Worm (Caenorhabditis elegans): Measurements from ENCODE around the gene sri-65.

Gene sri-65

DNA sequence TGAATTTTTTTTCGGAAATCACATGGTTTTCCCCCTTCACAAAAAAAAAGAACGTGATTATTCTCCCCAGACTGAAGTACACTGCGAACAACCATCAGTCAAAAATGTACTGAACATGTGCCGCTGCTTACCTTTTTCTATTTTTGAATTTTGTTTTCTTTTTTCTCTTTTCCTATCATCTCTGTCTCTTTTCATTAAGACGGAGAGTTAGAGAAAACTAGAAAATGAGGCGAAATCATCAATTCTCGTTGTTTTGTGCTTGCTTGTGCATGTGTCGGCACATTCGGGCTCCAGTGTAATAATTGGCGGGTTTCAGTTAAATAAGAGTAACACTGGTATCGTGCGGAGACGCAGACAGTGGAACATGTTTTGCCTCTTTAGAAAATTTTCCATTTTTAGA lies 35.9 kb downstream of the sri-65 start (continued):
- no peak for TF ChIP-seq nhr-237 (tag; optimal IDR thresholded peaks at IDR 0.05)
- TF ChIP-seq grh-1 (GFP tag; IDR thresholded peaks at IDR 0.05): no peak
- peak in 1 of 3 experiments; percentile 13 for TF ChIP-seq dpl-1 (GFP tag; optimal IDR thresholded peaks at IDR 0.05)
- peak; percentile 36 for TF ChIP-seq nhr-85 (tag)
- TF ChIP-seq aly-2 (tag; optimal IDR thresholded peaks at IDR 0.05): no peak
- no peak for TF ChIP-seq C04F5.9 (tag; optimal IDR thresholded peaks at IDR 0.05)

ce11 chrV:16351757-16352156 lies 36.4 kb downstream of the sri-65 start:
- no peak for TF ChIP-seq jun-1 (tag; optimal IDR thresholded peaks at IDR 0.05)
- peak; percentile 85 for TF ChIP-seq snpc-4 (tag; optimal IDR thresholded peaks at IDR 0.05)
- TF ChIP-seq elt-3 (tag; optimal IDR thresholded peaks at IDR 0.05): no peak

ce11 chrV:16350775-16351378 lies 37.3 kb downstream of the sri-65 start:
- TF ChIP-seq elt-3 (tag; optimal IDR thresholded peaks at IDR 0.05): no peak
- TF ChIP-seq fkh-8 (tag; optimal IDR thresholded peaks at IDR 0.05): peak; percentile 87
- no peak for TF ChIP-seq C34B4.2 (tag; optimal IDR thresholded peaks at IDR 0.05)
- TF ChIP-seq mef-2 (tag; optimal IDR thresholded peaks at IDR 0.05): no peak
- no peak for TF ChIP-seq ama-1 (optimal IDR thresholded peaks at IDR 0.05)
- TF ChIP-seq lsy-2 (tag; optimal IDR thresholded peaks at IDR 0.05): peak in 1 of 2 experiments; percentile 55
- no peak for TF ChIP-seq ztf-11 (tag; optimal IDR thresholded peaks at IDR 0.05)
- peak; percentile 64 for TF ChIP-seq nhr-19 (GFP tag; conservative IDR thresholded peaks at IDR 0.05)
- no peak for TF ChIP-seq pqm-1 (tag; optimal IDR thresholded peaks at IDR 0.05)
- TF ChIP-seq sptf-1 (tag; optimal IDR thresholded peaks at IDR 0.05): no peak
- TF ChIP-seq elt-2 (tag; optimal IDR thresholded peaks at IDR 0.05): peak; percentile 39
- TF ChIP-seq tlp-1 (tag; optimal IDR thresholded peaks at IDR 0.05): no peak
- no peak for TF ChIP-seq hlh-4 (tag; optimal IDR thresholded peaks at IDR 0.05)
- peak; percentile 89 for TF ChIP-seq lin-14 (GFP tag; optimal IDR thresholded peaks at IDR 0.05)
- TF ChIP-seq F16B12.6 (tag; optimal IDR thresholded peaks at IDR 0.05): no peak
- no peak for TF ChIP-seq aly-2 (tag; optimal IDR thresholded peaks at IDR 0.05)
- no peak for TF ChIP-seq ces-1 (GFP tag; optimal IDR thresholded peaks at IDR 0.05)
- TF ChIP-seq isw-1 (GFP tag; IDR thresholded peaks at IDR 0.05): peak; percentile 17; the same call in 1 of the 2 replicates
- no peak for TF ChIP-seq pag-3 (tag; optimal IDR thresholded peaks at IDR 0.05; ENCODE audit: borderline replicate concordance, insufficient read depth)
- TF ChIP-seq pax-3 (tag; optimal IDR thresholded peaks at IDR 0.05): peak; percentile 22
- TF ChIP-seq ceh-88 (GFP tag; IDR thresholded peaks at IDR 0.05): no peak
- peak; percentile 40 for TF ChIP-seq nhr-85 (tag)
- TF ChIP-seq hpl-2 (GFP tag; optimal IDR thresholded peaks at IDR 0.05): no peak
- no peak for TF ChIP-seq irx-1 (tag; optimal IDR thresholded peaks at IDR 0.05)
- TF ChIP-seq nhr-71 (tag; optimal IDR thresholded peaks at IDR 0.05): peak; percentile 69
- TF ChIP-seq unc-30 (tag; optimal IDR thresholded peaks at IDR 0.05): no peak
- no peak for TF ChIP-seq Y116A8C.19 (tag; optimal IDR thresholded peaks at IDR 0.05; ENCODE audit: borderline replicate concordance)
- no peak for TF ChIP-seq ceh-90 (tag; optimal IDR thresholded peaks at IDR 0.05)
- TF ChIP-seq ceh-8 (GFP tag; optimal IDR thresholded peaks at IDR 0.05): no peak
- peak; percentile 46 to 51 for TF ChIP-seq lin-35 (GFP tag; optimal IDR thresholded peaks at IDR 0.05)
- no peak for TF ChIP-seq nhr-77 (tag; optimal IDR thresholded peaks at IDR 0.05)
- no peak for TF ChIP-seq ztf-4 (tag; optimal IDR thresholded peaks at IDR 0.05)
- TF ChIP-seq jun-1 (tag; optimal IDR thresholded peaks at IDR 0.05): peak; percentile 25
- no peak for TF ChIP-seq hlh-17 (GFP tag; optimal IDR thresholded peaks at IDR 0.05; ENCODE audit: borderline replicate concordance)
- TF ChIP-seq lin-15B (tag; optimal IDR thresholded peaks at IDR 0.05): no peak
- TF ChIP-seq rnt-1 (tag; optimal IDR thresholded peaks at IDR 0.05): peak; percentile 87
- no peak for TF ChIP-seq lir-3 (tag; optimal IDR thresholded peaks at IDR 0.05; ENCODE audit: poor library complexity)
- TF ChIP-seq nhr-20 (tag; optimal IDR thresholded peaks at IDR 0.05): peak; percentile 57
- no peak for TF ChIP-seq lin-39 (tag; optimal IDR thresholded peaks at IDR 0.05)
- TF ChIP-seq unc-130 (tag; optimal IDR thresholded peaks at IDR 0.05): no peak
- no peak for TF ChIP-seq vab-15 (tag; optimal IDR thresholded peaks at IDR 0.05)
- TF ChIP-seq alr-1 (tag; optimal IDR thresholded peaks at IDR 0.05; ENCODE audit: borderline replicate concordance): no peak
- TF ChIP-seq swsn-7 (tag; optimal IDR thresholded peaks at IDR 0.05): peak; percentile 60

All from whole organism, L1 larva.